Fruit fly (Drosophila melanogaster) whole organism: ENCODE data around the gene CG7295.

Experiments
- CG8478 ChIP-seq: fragments of >200 bp; optimal IDR thresholded peaks from 2 replicates; lab custom pipeline; 2018; ENCODE audit warnings: inconsistent platforms
- EcR ChIP-seq, 2 experiments: fragments of >200 bp; optimal IDR thresholded peaks; 2 replicates each; lab custom pipeline; 2017; ENCODE audit warnings: missing biosample characterization in 2 of 2, missing genetic modification characterization in 2 of 2, missing genetic modification reagents in 2 of 2
- pan ChIP-seq: fragments of >200 bp; optimal IDR thresholded peaks from 2 replicates; lab custom pipeline; 2017
- psq ChIP-seq: fragments of >200 bp; optimal IDR thresholded peaks from 2 replicates; lab custom pipeline; 2017
- usp ChIP-seq: fragments of >200 bp; optimal IDR thresholded peaks from 2 replicates; lab custom pipeline; 2017; ENCODE audit warnings: missing biosample characterization, missing genetic modification characterization, mixed read lengths

DNA sequence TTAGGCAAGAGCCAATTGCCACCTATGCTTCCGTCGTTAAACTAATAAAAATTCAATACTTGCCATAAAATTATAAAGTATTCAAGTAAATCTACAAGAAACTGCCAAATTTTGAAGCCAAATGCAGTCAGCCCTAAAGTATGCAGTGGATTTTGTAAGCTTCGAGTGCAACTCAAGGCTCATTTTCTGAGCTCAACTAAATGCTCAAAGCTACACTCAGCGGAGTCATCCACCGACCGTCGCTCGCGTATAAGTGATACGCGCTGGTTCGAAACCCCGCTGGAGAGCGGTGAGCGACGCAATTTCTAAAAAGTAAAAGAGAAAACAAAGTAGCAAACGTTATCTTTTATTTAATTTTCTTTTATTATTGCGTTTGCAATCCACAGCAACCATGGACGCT is 40.1 kb downstream of the CG7295 start:
- TF ChIP-seq EcR (GFP tag; optimal IDR thresholded peaks at IDR 0.05; lab: Kevin White, UChicago), result no peak
- no peak for TF ChIP-seq usp (GFP tag; lab: Kevin White, UChicago)
- no peak for TF ChIP-seq CG8478 (lab: Kevin White, UChicago)
- no peak for TF ChIP-seq psq (lab: Kevin White, UChicago)
- TF ChIP-seq pan, result no peak
